Worm (Caenorhabditis elegans) whole organism, young adult: ENCODE data around the gene ect-2.

Source experiments
- B0019.2 ChIP-seq: fragments of 200-800 bp; sonication (Bioruptor generic); conservative IDR thresholded peaks from 2 replicates; pipeline ENCODE4 v1.3.6; 2022; ENCODE audit warnings: missing genetic modification reagents, missing genetic modification characterization, missing compliant biosample characterization
- D2030.7 ChIP-seq: fragments of 200-800 bp; sonication (Bioruptor generic); IDR thresholded peaks from 2 replicates; pipeline ENCODE4 v1.3.6; 2022; ENCODE audit warnings: missing genetic modification reagents, missing genetic modification characterization, missing compliant biosample characterization
- K11D2.4 ChIP-seq: fragments of 200-800 bp; sonication (Bioruptor generic); IDR thresholded peaks from 2 replicates; pipeline ENCODE4 v1.3.6; 2022; ENCODE audit warnings: missing genetic modification reagents, missing genetic modification characterization, missing compliant biosample characterization
- T26A5.8 ChIP-seq: sonication (generic microtip); optimal IDR thresholded peaks from 2 replicates; lab custom pipeline; 2016; ENCODE audit warnings: missing genetic modification characterization, missing compliant biosample characterization
- Y67H2A.10 ChIP-seq: fragments of 200-800 bp; sonication (Bioruptor generic); conservative IDR thresholded peaks from 2 replicates; pipeline ENCODE4 v1.3.6; 2022; ENCODE audit warnings: missing genetic modification reagents, missing genetic modification characterization, missing compliant biosample characterization
- ZK185.1 ChIP-seq: sonication (generic microtip); optimal IDR thresholded peaks from 2 replicates; lab custom pipeline; 2016; ENCODE audit warnings: mild to moderate bottlenecking, missing genetic modification characterization, missing compliant biosample characterization; ENCODE audit not compliant: poor library complexity, severe bottlenecking
- ccch-3 ChIP-seq: fragments of 200-800 bp; sonication (Bioruptor generic); optimal IDR thresholded peaks from 2 replicates; lab custom pipeline; 2018; ENCODE audit warnings: mild to moderate bottlenecking, missing genetic modification characterization, missing compliant biosample characterization
- dpff-1 ChIP-seq: sonication (generic microtip); optimal IDR thresholded peaks from 2 replicates; lab custom pipeline; 2017; ENCODE audit warnings: mild to moderate bottlenecking, missing genetic modification characterization, missing compliant biosample characterization
- ets-4 ChIP-seq: fragments of 200-800 bp; sonication (Bioruptor generic); optimal IDR thresholded peaks from 2 replicates; lab custom pipeline; 2018; ENCODE audit warnings: mild to moderate bottlenecking, missing genetic modification characterization, missing compliant biosample characterization
- hlh-12 ChIP-seq: sonication (generic microtip); optimal IDR thresholded peaks from 2 replicates; lab custom pipeline; 2016; ENCODE audit warnings: missing genetic modification characterization, missing compliant biosample characterization
- let-526 ChIP-seq: fragments of 200-800 bp; sonication (Bioruptor generic); IDR thresholded peaks from 2 replicates; pipeline ENCODE4 v1.3.6; 2022; ENCODE audit warnings: missing genetic modification reagents, missing genetic modification characterization, missing compliant biosample characterization
- lir-1 ChIP-seq: fragments of 200-800 bp; sonication (Bioruptor generic); conservative IDR thresholded peaks from 2 replicates; pipeline ENCODE4 v1.3.6; 2022; ENCODE audit warnings: missing genetic modification reagents, missing genetic modification characterization, missing compliant biosample characterization
- madf-10 ChIP-seq: sonication (generic microtip); optimal IDR thresholded peaks from 2 replicates; lab custom pipeline; 2016; ENCODE audit warnings: mild to moderate bottlenecking, missing genetic modification characterization, missing compliant biosample characterization
- nfyb-1 ChIP-seq: fragments of 200-800 bp; sonication (Bioruptor generic); IDR thresholded peaks from 2 replicates; pipeline ENCODE4 v1.3.6; 2022; ENCODE audit warnings: missing genetic modification reagents, missing genetic modification characterization, missing compliant biosample characterization
- snpc-1.1 ChIP-seq: sonication (generic microtip); optimal IDR thresholded peaks from 2 replicates; lab custom pipeline; 2017; ENCODE audit warnings: missing genetic modification characterization, mild to moderate bottlenecking, missing compliant biosample characterization, antibody characterized with exemption, moderate library complexity, missing genotype, missing genetic modification reagents; ENCODE audit not compliant: insufficient read depth
- sptf-2 ChIP-seq: fragments of 200-800 bp; sonication (Bioruptor generic); optimal IDR thresholded peaks from 2 replicates; lab custom pipeline; 2018; ENCODE audit warnings: mild to moderate bottlenecking, missing genetic modification characterization, missing compliant biosample characterization
- tbp1 ChIP-seq: fragments of 200-800 bp; sonication (Bioruptor generic); optimal IDR thresholded peaks from 2 replicates; lab custom pipeline; 2018; ENCODE audit warnings: mild to moderate bottlenecking, missing genetic modification characterization, missing compliant biosample characterization

The ect-2 gene

DNA sequence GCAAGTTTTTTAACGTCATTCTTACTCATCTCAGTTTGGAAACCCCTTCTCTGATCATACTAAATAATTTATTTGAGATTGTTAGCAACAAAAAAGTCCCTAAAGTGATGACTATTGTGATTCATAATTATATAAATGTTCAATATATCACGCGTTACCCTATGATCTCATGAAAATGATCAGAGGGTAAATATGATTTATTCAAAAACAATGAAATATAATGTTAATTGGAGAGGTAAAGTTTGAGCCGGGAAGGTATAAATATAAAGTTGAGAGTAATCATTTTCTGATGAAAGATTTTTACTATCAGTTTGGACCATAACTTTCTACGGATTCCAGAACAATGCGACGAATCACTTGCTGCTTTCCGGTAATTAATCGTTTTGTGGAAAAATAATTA is 46.7 kb downstream of the ect-2 start, which contains the start of gene C52A11.3:
TSS of gene C52A11.3 (plus strand) at position 301 of the 400 bp plus-strand sequence.
- TF ChIP-seq hlh-12 (tag; lab: Kevin White, UChicago) (no peak), B0019.2 (GFP tag; lab: Robert Waterston, UW) (no peak), K11D2.4 (GFP tag; lab: Robert Waterston, UW) (no peak), tbp1 (GFP tag; lab: Kevin White, UChicago) (no peak), madf-10 (tag; lab: Kevin White, UChicago) (no peak), let-526 (no peak), dpff-1 (no peak), T26A5.8 (tag; lab: Kevin White, UChicago) (no peak), lir-1 (GFP tag; lab: Robert Waterston, UW) (no peak), sptf-2 (GFP tag; lab: Kevin White, UChicago) (no peak), Y67H2A.10 (GFP tag; lab: Robert Waterston, UW) (no peak), nfyb-1 (GFP tag; lab: Robert Waterston, UW) (no peak), D2030.7 (GFP tag; lab: Robert Waterston, UW) (no peak), ccch-3 (GFP tag; lab: Kevin White, UChicago) (no peak)
- TF ChIP-seq, all 124 proteins: peak for 0

DNA sequence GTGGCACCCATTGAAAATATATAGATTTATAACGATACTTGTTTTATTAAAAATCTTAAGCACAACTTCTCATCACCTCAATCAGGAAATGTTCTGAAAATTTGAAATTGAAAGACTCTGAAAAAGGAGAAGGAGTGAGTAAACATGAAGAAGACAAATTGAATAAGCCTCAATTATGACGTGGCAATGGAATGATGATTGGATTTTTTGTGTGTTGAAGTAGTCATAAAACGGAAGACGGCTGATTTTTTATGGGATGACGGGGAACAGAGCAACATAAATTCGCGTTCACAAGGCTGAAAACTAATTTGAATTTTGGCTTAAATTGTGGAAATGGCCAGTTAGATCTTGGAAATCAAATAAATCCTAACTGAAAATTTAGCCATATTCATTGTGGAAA is 52.2 kb downstream of the ect-2 start, which contains the start of gene glb-12:
TSS of gene glb-12 (minus strand) at position 101 of the 400 bp plus-strand sequence.
- no peak for TF ChIP-seq ets-4 (GFP tag; lab: Kevin White, UChicago)

DNA sequence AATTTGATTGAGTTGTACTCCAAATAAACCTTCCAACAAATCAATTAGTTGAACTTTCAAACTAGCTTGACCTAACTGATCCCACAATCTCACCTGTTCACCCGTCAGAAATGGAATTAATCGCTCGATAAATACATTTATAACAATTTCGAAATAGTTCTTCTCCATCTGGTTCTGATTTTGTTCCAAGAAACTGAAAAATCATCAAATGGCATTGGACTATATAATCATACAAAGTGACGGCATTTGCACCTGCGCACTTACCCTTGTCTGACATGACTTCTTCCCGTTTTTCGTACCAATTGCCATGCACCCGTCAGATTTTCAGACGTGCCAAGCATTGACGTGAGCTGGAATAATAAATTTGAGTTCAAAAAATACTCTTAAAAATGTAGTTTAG is 53.1 kb downstream of the ect-2 start:
- no peak for TF ChIP-seq K11D2.4 (GFP tag; lab: Robert Waterston, UW)
- no peak for TF ChIP-seq snpc-1.1 (tag; lab: Kevin White, UChicago)
- no peak for TF ChIP-seq ZK185.1
- TF ChIP-seq, all 124 proteins: peak for 0
